Worm (Caenorhabditis elegans): ENCODE measurements around the gene F54E7.6.
A peak's percentile ranks its signal among the peaks of the same experiment; 100 is the strongest.

F54E7.6 gene

ce11 chrIII:5611604-5612324 is 49.1 kb downstream of the F54E7.6 start, which contains the start of gene bas-1:
Gene bas-1, plus strand, starts transcription at chrIII:5612274.
- TF ChIP-seq nhr-80 (tag; optimal IDR thresholded peaks at IDR 0.05): peak; percentile 50
- TF ChIP-seq ama-1 (optimal IDR thresholded peaks at IDR 0.05): no peak
- no peak for TF ChIP-seq ama-1 (GFP tag; optimal IDR thresholded peaks at IDR 0.05)
- TF ChIP-seq zfh-2 (GFP tag; conservative IDR thresholded peaks at IDR 0.05): no peak
- TF ChIP-seq chd-7 (tag; optimal IDR thresholded peaks at IDR 0.05): no peak
- no peak for TF ChIP-seq F23B12.7 (tag; optimal IDR thresholded peaks at IDR 0.05; ENCODE audit: insufficient read depth)
- TF ChIP-seq ztf-22 (GFP tag; optimal IDR thresholded peaks at IDR 0.05): no peak
- TF ChIP-seq zim-3 (tag; optimal IDR thresholded peaks at IDR 0.05): no peak

- TF ChIP-seq bed-1 (GFP tag; IDR thresholded peaks at IDR 0.05) (no peak), F22D6.2 (tag; optimal IDR thresholded peaks at IDR 0.05) (no peak), madf-8 (GFP tag; conservative IDR thresholded peaks at IDR 0.05) (no peak), nfya-1 (tag; optimal IDR thresholded peaks at IDR 0.05; ENCODE audit: borderline replicate concordance, insufficient read depth) (no peak), egrh-3 (GFP tag; IDR thresholded peaks at IDR 0.05) (no peak), nhr-80 (tag; optimal IDR thresholded peaks at IDR 0.05) (peak; percentile 65), mxl-1 (tag; optimal IDR thresholded peaks at IDR 0.05) (no peak), ceh-79 (tag; optimal IDR thresholded peaks at IDR 0.05) (no peak), aptf-2 (GFP tag; conservative IDR thresholded peaks at IDR 0.05) (no peak)
Observed at ce11 chrIII:5610276-5610675, 50.6 kb downstream of the F54E7.6 start, which contains the start of gene C05D2.8. Gene C05D2.8, minus strand, starts transcription at chrIII:5610346.
